Worm (Caenorhabditis elegans) whole organism, young adult: ENCODE measurements around the gene W03H9.1.

Source experiments
- B0035.1 ChIP-seq: sonication (generic microtip); optimal IDR thresholded peaks from 2 replicates; lab custom pipeline; 2016; ENCODE audit warnings: missing genetic modification characterization, mild to moderate bottlenecking, missing compliant biosample characterization, missing genotype, missing genetic modification reagents
- aptf-3 ChIP-seq: fragments of 200-800 bp; sonication (Bioruptor generic); IDR thresholded peaks from 2 replicates; pipeline ENCODE4 v1.3.6; 2022; ENCODE audit warnings: missing genetic modification characterization, missing compliant biosample characterization
- ekl-4 ChIP-seq: fragments of 200-800 bp; sonication (Bioruptor generic); IDR thresholded peaks from 2 replicates; pipeline ENCODE4 v1.3.6; 2022; ENCODE audit warnings: missing genetic modification reagents, missing genetic modification characterization, missing compliant biosample characterization
- gei-17 ChIP-seq: fragments of 200-800 bp; sonication (Bioruptor generic); optimal IDR thresholded peaks from 2 replicates; lab custom pipeline; 2018; ENCODE audit warnings: mild to moderate bottlenecking, missing genetic modification characterization, missing compliant biosample characterization
- hlh-12 ChIP-seq: sonication (generic microtip); optimal IDR thresholded peaks from 2 replicates; lab custom pipeline; 2016; ENCODE audit warnings: missing genetic modification characterization, missing compliant biosample characterization
- nhr-90 ChIP-seq: sonication (generic microtip); optimal IDR thresholded peaks from 2 replicates; lab custom pipeline; 2016; ENCODE audit warnings: missing genotype, mild to moderate bottlenecking, missing genetic modification characterization, missing compliant biosample characterization
- rec-8 ChIP-seq, 2 experiments: sonication (generic microtip); optimal IDR thresholded peaks; 2 replicates each; lab custom pipeline; 2016; ENCODE audit warnings: mild to moderate bottlenecking in 2 of 2, missing genetic modification characterization in 2 of 2, missing genetic modification reagents in 2 of 2, missing genotype in 2 of 2, missing biosample characterization in 1 of 2, missing compliant biosample characterization in 1 of 2, moderate library complexity in 1 of 2
- sea-2 ChIP-seq: fragments of 200-800 bp; sonication (Bioruptor generic); IDR thresholded peaks from 2 replicates; pipeline ENCODE4 v1.3.6; 2022; ENCODE audit warnings: missing genetic modification characterization, missing compliant biosample characterization
- snpc-4 ChIP-seq, 5 experiments: fragments of 150-350 bp in 1 of 5; sonication (generic microtip) in 4 of 5; optimal IDR thresholded peaks; 2 replicates each; lab custom pipeline; 2014 to 2018; ENCODE audit warnings: missing genetic modification characterization in 5 of 5, missing biosample characterization in 3 of 5, antibody characterized with exemption in 2 of 5, mild to moderate bottlenecking in 2 of 5, missing compliant biosample characterization in 2 of 5, missing genotype in 2 of 5, moderate library complexity in 2 of 5, missing genetic modification reagents in 1 of 5
- unc-130 ChIP-seq: sonication (generic microtip); optimal IDR thresholded peaks from 2 replicates; lab custom pipeline; 2016; ENCODE audit warnings: missing genetic modification reagents, missing genetic modification characterization, missing compliant biosample characterization
- unc-62 ChIP-seq: fragments of 150-350 bp; optimal IDR thresholded peaks from 2 replicates; lab custom pipeline; 2014; ENCODE audit warnings: missing biosample characterization, missing genetic modification reagents, missing genetic modification characterization
- xnd-1 ChIP-seq: sonication (generic microtip); optimal IDR thresholded peaks from 2 replicates; lab custom pipeline; 2016; ENCODE audit warnings: missing genotype, missing genetic modification reagents, missing genetic modification characterization, missing compliant biosample characterization

- no peak for TF ChIP-seq snpc-4 (GFP tag; optimal IDR thresholded peaks at IDR 0.05; lab: Kevin White, UChicago)
- TF ChIP-seq snpc-4 (tag; optimal IDR thresholded peaks at IDR 0.05; lab: Kevin White, UChicago): no peak
- TF ChIP-seq B0035.1 (tag; lab: Kevin White, UChicago): no peak
- TF ChIP-seq aptf-3: no peak
- TF ChIP-seq xnd-1 (tag; lab: Kevin White, UChicago): no peak
- no peak for TF ChIP-seq ekl-4
- no peak for TF ChIP-seq rec-8 (tag; optimal IDR thresholded peaks at IDR 0.05; lab: Kevin White, UChicago)
- TF ChIP-seq unc-62 (GFP tag; lab: Kevin White, UChicago): no peak
- TF ChIP-seq sea-2 (GFP tag; lab: Robert Waterston, UW): no peak
- TF ChIP-seq gei-17: no peak
- TF ChIP-seq nhr-90 (tag; lab: Kevin White, UChicago): no peak
- TF ChIP-seq unc-130 (GFP tag; lab: Kevin White, UChicago): no peak
- no peak for TF ChIP-seq hlh-12 (tag; lab: Kevin White, UChicago)
These were observed at the start of gene W03H9.1 for ce11 chrII:14150031-14150430.
